Fruit fly (Drosophila melanogaster): ENCODE data around the gene daw.

DNA sequence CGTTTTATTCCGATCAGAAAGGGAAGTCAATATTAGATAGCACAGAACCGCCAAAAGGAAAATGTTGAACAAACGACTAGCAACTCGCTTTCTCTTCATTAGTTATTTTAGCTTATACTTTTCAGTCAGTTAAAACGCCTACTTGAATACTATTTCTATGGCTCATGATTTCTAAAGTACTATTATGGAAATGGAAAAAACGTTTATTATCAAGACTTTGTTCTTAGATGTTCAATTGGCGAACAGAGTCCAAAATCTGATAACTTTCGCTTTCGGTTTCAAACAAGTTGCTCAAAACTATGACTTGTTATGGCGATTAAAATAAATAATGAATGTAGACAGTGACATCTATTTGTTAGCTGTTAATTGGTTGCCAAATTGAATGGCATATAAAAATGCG, 20.3 kb downstream of the daw start, which contains the start of gene CG3123:
- TF ChIP-seq cato (GFP tag; optimal IDR thresholded peaks at IDR 0.05; ENCODE audit: borderline replicate concordance) (no peak), Atf6 (GFP tag; IDR thresholded peaks at IDR 0.05) (no peak)

Data from whole organism, embryonic.